Worm (Caenorhabditis elegans) whole organism, late embryonic: ENCODE results near the gene cutl-9.

Experiments used
- ama-1 ChIP-seq: fragments of 150-350 bp; optimal IDR thresholded peaks from 2 replicates; lab custom pipeline; 2014
- ceh-30 ChIP-seq: fragments of 150-350 bp; optimal IDR thresholded peaks from 2 replicates; lab custom pipeline; 2014; ENCODE audit warnings: missing biosample characterization, missing genetic modification characterization
- dve-1 ChIP-seq: sonication (generic microtip); optimal IDR thresholded peaks from 2 replicates; lab custom pipeline; 2017; ENCODE audit warnings: antibody characterized with exemption, mild to moderate bottlenecking, missing genetic modification characterization, missing compliant biosample characterization
- fkh-10 ChIP-seq: fragments of 150-350 bp; optimal IDR thresholded peaks from 2 replicates; lab custom pipeline; 2014; ENCODE audit warnings: missing biosample characterization, missing genetic modification reagents, missing genetic modification characterization
- lin-11 ChIP-seq: fragments of 200-800 bp; sonication (Bioruptor generic); optimal IDR thresholded peaks from 2 replicates; lab custom pipeline; 2018; ENCODE audit warnings: mild to moderate bottlenecking, missing genetic modification characterization, missing compliant biosample characterization
- sox-4 ChIP-seq: sonication (generic microtip); optimal IDR thresholded peaks from 2 replicates; lab custom pipeline; 2017; ENCODE audit warnings: mild to moderate bottlenecking, missing genetic modification characterization, inconsistent platforms, missing compliant biosample characterization
- unc-55 ChIP-seq: sonication (generic microtip); optimal IDR thresholded peaks from 2 replicates; lab custom pipeline; 2017; ENCODE audit warnings: missing biosample characterization, missing genetic modification reagents, missing genetic modification characterization

ce11 chrII:10675302-10675701 lies 53.2 kb downstream of the cutl-9 start, which contains the start of gene ptb-1:
- TF ChIP-seq fkh-10 (GFP tag; lab: Kevin White, UChicago) (no peak), dve-1 (tag; lab: Kevin White, UChicago) (no peak), ceh-30 (tag; lab: Kevin White, UChicago) (no peak), sox-4 (tag; lab: Kevin White, UChicago) (no peak), lin-11 (tag; lab: Kevin White, UChicago) (no peak), unc-55 (GFP tag; lab: Kevin White, UChicago) (no peak), ama-1 (lab: Kevin White, UChicago) (no peak)
